Fruit fly (Drosophila melanogaster) Kc167 (cell line): ENCODE results near the gene CG34348.

Experiments used
- Sin3A ChIP-seq: fragments of >200 bp; optimal IDR thresholded peaks from 2 replicates; lab custom pipeline; 2018; ENCODE audit warnings: missing external identifiers
- h ChIP-seq: fragments of >200 bp; optimal IDR thresholded peaks from 3 replicates; lab custom pipeline; 2018; ENCODE audit warnings: missing external identifiers
- insv ChIP-seq: fragments of >200 bp; optimal IDR thresholded peaks from 3 replicates; lab custom pipeline; 2018; ENCODE audit warnings: missing external identifiers
- psq ChIP-seq: fragments of >200 bp; optimal IDR thresholded peaks from 2 replicates; lab custom pipeline; 2017; ENCODE audit warnings: missing external identifiers
- ttk ChIP-seq: sonication (Bioruptor generic); optimal IDR thresholded peaks from 2 replicates; lab custom pipeline; 2017; ENCODE audit warnings: missing external identifiers

- TF ChIP-seq insv, result no peak
- no peak for TF ChIP-seq ttk (lab: Kevin White, UChicago)
- no peak for TF ChIP-seq psq (lab: Kevin White, UChicago)
- no peak for TF ChIP-seq Sin3A (lab: Kevin White, UChicago)
- no peak for TF ChIP-seq h (lab: Kevin White, UChicago)
These were observed 31.1 kb downstream of the CG34348 start for dm6 chrX:11370792-11371191.
